Fruit fly (Drosophila melanogaster) whole organism, prepupa: ENCODE data around the gene GCS1.

Experiments
- CG10631 ChIP-seq: fragments of 200-800 bp; sonication (Bioruptor generic); optimal IDR thresholded peaks from 2 replicates; lab custom pipeline; 2016; ENCODE audit warnings: missing biosample characterization, missing genetic modification characterization
- CG11762 ChIP-seq: fragments of 200-800 bp; sonication (Bioruptor generic); optimal IDR thresholded peaks from 3 replicates; lab custom pipeline; 2016; ENCODE audit warnings: missing biosample characterization, missing genetic modification characterization; ENCODE audit not compliant: insufficient read depth
- CG11902 ChIP-seq: fragments of 200-800 bp; sonication (Bioruptor generic); optimal IDR thresholded peaks from 3 replicates; lab custom pipeline; 2016; ENCODE audit warnings: missing biosample characterization, missing genetic modification characterization
- CG15336 ChIP-seq: fragments of 200-800 bp; sonication (Bioruptor generic); IDR thresholded peaks from 2 replicates; pipeline ENCODE4 v1.3.6; 2022; ENCODE audit warnings: missing biosample characterization, missing genetic modification characterization
- CG1621 ChIP-seq: fragments of 200-800 bp; sonication (Bioruptor generic); optimal IDR thresholded peaks from 3 replicates; lab custom pipeline; 2018; ENCODE audit warnings: missing biosample characterization, mild to moderate bottlenecking, missing genetic modification characterization
- CG3032 ChIP-seq: fragments of 200-800 bp; optimal IDR thresholded peaks from 2 replicates; lab custom pipeline; 2019; ENCODE audit warnings: missing biosample characterization, mild to moderate bottlenecking, missing genetic modification characterization, moderate library complexity
- CG3919 ChIP-seq: fragments of 200-800 bp; sonication (Bioruptor generic); optimal IDR thresholded peaks from 3 replicates; lab custom pipeline; 2016; ENCODE audit warnings: missing biosample characterization, missing genetic modification characterization
- CG4318 ChIP-seq: fragments of 200-800 bp; sonication (Bioruptor generic); optimal IDR thresholded peaks from 3 replicates; lab custom pipeline; 2017; ENCODE audit warnings: missing biosample characterization, mild to moderate bottlenecking, missing genetic modification characterization
- CG6163 ChIP-seq: fragments of 200-800 bp; sonication (Bioruptor generic); IDR thresholded peaks from 3 replicates; pipeline ENCODE4 v1.3.6; 2022; ENCODE audit warnings: missing biosample characterization, missing genetic modification characterization
- CG6276 ChIP-seq: fragments of 200-800 bp; sonication (Bioruptor generic); optimal IDR thresholded peaks from 2 replicates; lab custom pipeline; 2017; ENCODE audit warnings: missing biosample characterization, mild to moderate bottlenecking, missing genetic modification characterization
- CG9139 ChIP-seq: fragments of 200-800 bp; sonication (Bioruptor generic); optimal IDR thresholded peaks from 3 replicates; lab custom pipeline; 2017; ENCODE audit warnings: missing biosample characterization, mild to moderate bottlenecking, missing genetic modification characterization
- Ets21C ChIP-seq: fragments of 200-800 bp; sonication (Bioruptor generic); optimal IDR thresholded peaks from 3 replicates; lab custom pipeline; 2016; ENCODE audit warnings: missing biosample characterization, missing genetic modification characterization
- Gug ChIP-seq: fragments of 200-800 bp; sonication (Bioruptor generic); IDR thresholded peaks from 2 replicates; pipeline ENCODE4 v1.3.6; 2022; ENCODE audit warnings: missing biosample characterization, missing genetic modification characterization
- Lpt ChIP-seq: fragments of 200-800 bp; sonication (Bioruptor generic); optimal IDR thresholded peaks from 3 replicates; lab custom pipeline; 2016; ENCODE audit warnings: missing biosample characterization, missing genetic modification characterization
- Met ChIP-seq: fragments of 200-800 bp; sonication (Bioruptor generic); optimal IDR thresholded peaks from 3 replicates; lab custom pipeline; 2016; ENCODE audit warnings: missing biosample characterization, missing genetic modification characterization
- Sox102F ChIP-seq: fragments of 200-800 bp; sonication (Bioruptor generic); optimal IDR thresholded peaks from 2 replicates; lab custom pipeline; 2016; ENCODE audit warnings: missing biosample characterization, mild to moderate bottlenecking, missing genetic modification characterization
- Sox15 ChIP-seq: fragments of 200-800 bp; sonication (Bioruptor generic); optimal IDR thresholded peaks from 3 replicates; lab custom pipeline; 2016; ENCODE audit warnings: missing biosample characterization, missing genetic modification characterization
- eg ChIP-seq: fragments of 200-800 bp; sonication (Bioruptor generic); IDR thresholded peaks from 3 replicates; pipeline ENCODE4 v1.3.6; 2022; ENCODE audit warnings: missing biosample characterization, missing genetic modification characterization
- esn ChIP-seq: fragments of 200-800 bp; sonication (Bioruptor generic); optimal IDR thresholded peaks from 2 replicates; lab custom pipeline; 2016; ENCODE audit warnings: missing biosample characterization, mild to moderate bottlenecking, missing genetic modification characterization, moderate library complexity
- fd85E ChIP-seq: fragments of 200-800 bp; sonication (Bioruptor generic); optimal IDR thresholded peaks from 3 replicates; lab custom pipeline; 2016; ENCODE audit warnings: missing biosample characterization, missing genetic modification characterization
- fkh ChIP-seq: fragments of 200-800 bp; sonication (Bioruptor generic); optimal IDR thresholded peaks from 3 replicates; lab custom pipeline; 2017; ENCODE audit warnings: missing biosample characterization, mild to moderate bottlenecking, missing genetic modification characterization, moderate library complexity
- lz ChIP-seq: fragments of 200-800 bp; sonication (Bioruptor generic); optimal IDR thresholded peaks from 3 replicates; lab custom pipeline; 2016; ENCODE audit warnings: missing biosample characterization, missing genetic modification characterization
- pdm3 ChIP-seq: fragments of 200-800 bp; sonication (Bioruptor generic); optimal IDR thresholded peaks from 3 replicates; lab custom pipeline; 2016; ENCODE audit warnings: missing biosample characterization, missing genetic modification characterization
- topi ChIP-seq: fragments of 200-800 bp; sonication (Bioruptor generic); optimal IDR thresholded peaks from 3 replicates; lab custom pipeline; 2016; ENCODE audit warnings: missing biosample characterization, missing genetic modification characterization
- vri ChIP-seq: fragments of 200-800 bp; sonication (Bioruptor generic); optimal IDR thresholded peaks from 3 replicates; lab custom pipeline; 2016; ENCODE audit warnings: missing biosample characterization, mild to moderate bottlenecking, missing genetic modification characterization

Gene GCS1

dm6 chrX:11319916-11320315 is 27.9 kb downstream of the GCS1 start:
- TF ChIP-seq pdm3 (GFP tag; lab: Kevin White, UChicago) (no peak), vri (no peak), Sox102F (GFP tag; lab: Kevin White, UChicago) (no peak), CG10631 (GFP tag; lab: Kevin White, UChicago) (no peak), CG3919 (no peak), CG1621 (tag; lab: Kevin White, UChicago) (no peak), fd85E (GFP tag; lab: Kevin White, UChicago) (no peak), CG6276 (GFP tag; lab: Kevin White, UChicago) (no peak)

DNA sequence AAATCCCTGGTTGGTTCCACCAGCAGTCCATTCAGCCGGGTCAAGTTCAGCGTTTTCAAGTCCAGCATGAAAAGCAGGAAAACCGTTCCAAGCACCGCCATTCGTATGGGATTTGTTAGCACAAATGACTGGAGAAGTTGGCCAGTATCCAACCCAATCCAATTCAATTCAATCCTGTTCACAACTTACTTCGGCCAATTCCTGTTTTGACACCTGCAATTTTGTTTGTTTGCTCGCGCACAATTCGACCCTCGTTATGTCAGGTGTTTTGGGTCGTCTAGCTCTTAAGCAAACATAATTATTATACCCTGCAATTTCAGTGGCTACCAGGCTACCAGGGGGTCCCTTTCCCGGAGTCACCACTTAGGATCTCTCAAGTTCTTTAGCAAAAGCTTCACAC is 36.7 kb downstream of the GCS1 start, which contains the start of gene Ir10a:
Gene Ir10a, minus strand, starts transcription at position 101 of the 400 bp plus-strand sequence.
- TF ChIP-seq CG11902 (GFP tag; lab: Kevin White, UChicago) = no peak
- TF ChIP-seq Ets21C = no peak
- TF ChIP-seq eg (GFP tag; lab: Robert Waterston, UW) = no peak
- no peak for TF ChIP-seq topi (GFP tag; lab: Kevin White, UChicago)
- no peak for TF ChIP-seq Met (GFP tag; lab: Kevin White, UChicago)
- TF ChIP-seq CG6276 (GFP tag; lab: Kevin White, UChicago) = no peak
- TF ChIP-seq CG6163 (GFP tag; lab: Robert Waterston, UW) = no peak
- no peak for TF ChIP-seq CG15336
- TF ChIP-seq esn = no peak

- TF ChIP-seq Gug (GFP tag; lab: Robert Waterston, UW) (no peak), lz (GFP tag; lab: Kevin White, UChicago) (no peak), CG3032 (tag; lab: Kevin White, UChicago) (no peak), fkh (GFP tag; lab: Kevin White, UChicago) (no peak), Sox15 (no peak), CG9139 (GFP tag; lab: Kevin White, UChicago) (no peak)
These were observed 45.1 kb downstream of the GCS1 start, which contains the start of gene CG44422 for dm6 chrX:11302683-11303082. Gene CG44422 (minus strand): TSS chrX:11302783.

dm6 chrX:11295412-11296006 is 52.3 kb downstream of the GCS1 start:
- TF ChIP-seq Lpt (GFP tag; lab: Kevin White, UChicago) (no peak), CG4318 (GFP tag; lab: Kevin White, UChicago) (no peak), Sox102F (GFP tag; lab: Kevin White, UChicago) (no peak), CG11762 (no peak)
